Worm (Caenorhabditis elegans): ENCODE results near the gene F58H1.7.
A peak's percentile ranks its signal among the peaks of the same experiment; 100 is the strongest.

Gene F58H1.7

ce11 chrV:11934848-11935247 lies 29.8 kb downstream of the F58H1.7 start, which contains the start of gene F58H1.8:
Gene F58H1.8, plus strand, starts transcription at chrV:11935148.
- TF ChIP-seq ceh-9 (tag; optimal IDR thresholded peaks at IDR 0.05): no peak
- no peak for TF ChIP-seq odd-2 (tag; optimal IDR thresholded peaks at IDR 0.05)
- TF ChIP-seq ceh-31 (tag; optimal IDR thresholded peaks at IDR 0.05): no peak

ce11 chrV:11933196-11934028 lies 31.2 kb downstream of the F58H1.7 start, which contains the start of the genes aman-2 and F58H1.3:
Gene aman-2, minus strand, starts transcription at chrV:11933246.
Gene F58H1.3, plus strand, starts transcription at chrV:11933978.
- TF ChIP-seq eyg-1 (tag; optimal IDR thresholded peaks at IDR 0.05): no peak
- peak; percentile 86 for TF ChIP-seq ceh-14 (tag; optimal IDR thresholded peaks at IDR 0.05)
- TF ChIP-seq pros-1 (tag; optimal IDR thresholded peaks at IDR 0.05): no peak
- TF ChIP-seq K09A11.1 (tag; optimal IDR thresholded peaks at IDR 0.05; ENCODE audit: insufficient read depth): no peak
- TF ChIP-seq zip-5 (tag; optimal IDR thresholded peaks at IDR 0.05): peak; percentile 96
- TF ChIP-seq sox-4 (tag; optimal IDR thresholded peaks at IDR 0.05): no peak
- TF ChIP-seq ceh-22 (tag; optimal IDR thresholded peaks at IDR 0.05): no peak
- no peak for TF ChIP-seq nhr-11 (tag; optimal IDR thresholded peaks at IDR 0.05)
- no peak for TF ChIP-seq pat-9 (tag; optimal IDR thresholded peaks at IDR 0.05)
- TF ChIP-seq tbx-2 (tag; optimal IDR thresholded peaks at IDR 0.05): peak; percentile 89
- no peak for TF ChIP-seq mec-3 (tag; optimal IDR thresholded peaks at IDR 0.05; ENCODE audit: borderline replicate concordance)
- peak; percentile 82 for TF ChIP-seq tbx-7 (tag; optimal IDR thresholded peaks at IDR 0.05)
- no peak for TF ChIP-seq ceh-6 (GFP tag; optimal IDR thresholded peaks at IDR 0.05)
- no peak for TF ChIP-seq T23F11.4 (GFP tag; optimal IDR thresholded peaks at IDR 0.05)
- peak; percentile 35 for TF ChIP-seq ceh-48 (tag; optimal IDR thresholded peaks at IDR 0.05)
- no peak for TF ChIP-seq sox-2 (GFP tag; IDR thresholded peaks at IDR 0.05)
- TF ChIP-seq lim-6 (tag; optimal IDR thresholded peaks at IDR 0.05): peak; percentile 7
- no peak for TF ChIP-seq odd-2 (tag; optimal IDR thresholded peaks at IDR 0.05)
- TF ChIP-seq pha-2 (tag; optimal IDR thresholded peaks at IDR 0.05): no peak
- no peak for TF ChIP-seq dmd-4 (tag; optimal IDR thresholded peaks at IDR 0.05; ENCODE audit: borderline replicate concordance)
- no peak for TF ChIP-seq elt-4 (tag; optimal IDR thresholded peaks at IDR 0.05)
- TF ChIP-seq F13H6.1 (tag; optimal IDR thresholded peaks at IDR 0.05): no peak
- TF ChIP-seq C38D4.7 (GFP tag; optimal IDR thresholded peaks at IDR 0.05): peak; percentile 13
- TF ChIP-seq fkh-10 (GFP tag; optimal IDR thresholded peaks at IDR 0.05): no peak
- TF ChIP-seq Y22D7AL.16 (tag; optimal IDR thresholded peaks at IDR 0.05): no peak
- TF ChIP-seq ceh-24 (tag; optimal IDR thresholded peaks at IDR 0.05): no peak
- TF ChIP-seq hlh-30 (tag; optimal IDR thresholded peaks at IDR 0.05; ENCODE audit: insufficient read depth): no peak
- no peak for TF ChIP-seq pax-1 (tag; optimal IDR thresholded peaks at IDR 0.05)
- peak; percentile 77 for TF ChIP-seq unc-86 (tag; optimal IDR thresholded peaks at IDR 0.05)
- peak; percentile 38 for TF ChIP-seq ceh-18 (tag; optimal IDR thresholded peaks at IDR 0.05)
- TF ChIP-seq K02D7.2 (tag; optimal IDR thresholded peaks at IDR 0.05): no peak
- no peak for TF ChIP-seq ceh-19 (GFP tag; optimal IDR thresholded peaks at IDR 0.05)
- TF ChIP-seq C08G9.2 (tag; optimal IDR thresholded peaks at IDR 0.05): peak; percentile 72
- TF ChIP-seq hlh-8 (tag; optimal IDR thresholded peaks at IDR 0.05): peak; percentile 92
- TF ChIP-seq ceh-30 (tag; optimal IDR thresholded peaks at IDR 0.05): no peak
- TF ChIP-seq pha-4 (tag; optimal IDR thresholded peaks at IDR 0.05): no peak
- TF ChIP-seq ama-1 (optimal IDR thresholded peaks at IDR 0.05): no peak
- TF ChIP-seq ceh-2 (tag; optimal IDR thresholded peaks at IDR 0.05): peak; percentile 76
- TF ChIP-seq ceh-34 (tag; optimal IDR thresholded peaks at IDR 0.05): peak; percentile 36
- no peak for TF ChIP-seq syd-9 (tag; optimal IDR thresholded peaks at IDR 0.05)
- TF ChIP-seq gmeb-2 (tag; optimal IDR thresholded peaks at IDR 0.05): no peak
- TF ChIP-seq ets-4 (tag; optimal IDR thresholded peaks at IDR 0.05): peak; percentile 81
- TF ChIP-seq dve-1 (tag; optimal IDR thresholded peaks at IDR 0.05): no peak
- peak; percentile 48 for TF ChIP-seq rnt-1 (tag; optimal IDR thresholded peaks at IDR 0.05)
- TF ChIP-seq che-1 (tag; optimal IDR thresholded peaks at IDR 0.05): no peak
- TF ChIP-seq ref-2 (tag; optimal IDR thresholded peaks at IDR 0.05): peak; percentile 86
- no peak for TF ChIP-seq npax-4 (tag; optimal IDR thresholded peaks at IDR 0.05)
- peak; percentile 85 for TF ChIP-seq fax-1 (tag; optimal IDR thresholded peaks at IDR 0.05)

Data from whole organism, late embryonic.